Worm (Caenorhabditis elegans): ENCODE results near the gene T22G5.1.

T22G5.1 gene

DNA sequence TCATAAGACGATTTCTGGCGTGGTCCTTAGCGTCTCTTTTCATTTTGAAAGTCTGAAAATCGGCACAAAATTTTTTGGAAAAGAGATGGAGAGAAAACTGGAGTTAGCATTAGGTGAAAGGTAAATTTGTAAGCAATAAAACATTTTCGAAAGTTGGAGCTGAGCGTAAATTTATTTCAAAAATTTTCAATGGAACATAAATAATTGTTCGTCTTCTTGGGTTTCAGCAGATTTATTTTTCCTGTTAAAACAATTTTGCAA lies 32.2 kb downstream of the T22G5.1 start, which contains the start of gene C06B3.6:
TSS of gene C06B3.6 (minus strand) at position 52 of the 261 bp plus-strand sequence.
- TF ChIP-seq ceh-88 (GFP tag; IDR thresholded peaks at IDR 0.05) (peak; percentile 1; the same call in 1 of the 2 replicates), Y116A8C.19 (tag; optimal IDR thresholded peaks at IDR 0.05; ENCODE audit: borderline replicate concordance) (no peak)

DNA sequence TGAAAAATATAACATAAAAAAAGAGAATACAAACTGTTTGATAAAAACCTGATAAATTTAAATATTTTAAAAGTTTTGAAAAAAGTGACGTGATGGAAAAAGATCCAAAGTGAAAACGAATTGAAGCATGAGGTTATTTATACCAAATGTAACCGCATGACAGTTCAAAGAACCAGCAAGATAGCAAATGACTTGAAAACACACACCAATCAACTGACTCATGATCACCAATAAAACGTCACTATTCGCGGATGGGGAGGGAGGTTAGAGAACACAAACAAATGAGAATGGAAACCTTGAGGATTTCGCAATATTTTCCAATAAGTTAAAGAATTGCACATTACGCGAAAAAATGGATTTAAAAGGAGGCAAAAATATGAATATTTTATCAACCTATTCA lies 32.8 kb downstream of the T22G5.1 start, which contains the start of gene C06B3.7:
TSS of gene C06B3.7 (plus strand) at position 287 of the 400 bp plus-strand sequence.
- TF ChIP-seq elt-3 (tag; optimal IDR thresholded peaks at IDR 0.05) = peak in 4 of 6 experiments; percentile 16 to 97 (median 50)
- TF ChIP-seq tlp-1 (tag; optimal IDR thresholded peaks at IDR 0.05) = no peak
- TF ChIP-seq fos-1 (tag; optimal IDR thresholded peaks at IDR 0.05) = peak; percentile 62
- no peak for TF ChIP-seq unc-62 (GFP tag; optimal IDR thresholded peaks at IDR 0.05)
- peak; percentile 64 for TF ChIP-seq mef-2 (tag; optimal IDR thresholded peaks at IDR 0.05)
- TF ChIP-seq Y116A8C.19 (tag; optimal IDR thresholded peaks at IDR 0.05; ENCODE audit: borderline replicate concordance) = no peak
- peak; percentile 100 for TF ChIP-seq vab-15 (tag; optimal IDR thresholded peaks at IDR 0.05)
- peak in 1 of 2 experiments; percentile 94 for TF ChIP-seq mdl-1 (tag; optimal IDR thresholded peaks at IDR 0.05)
- TF ChIP-seq lin-13 (GFP tag; optimal IDR thresholded peaks at IDR 0.05) = peak; percentile 78
- peak; percentile 26 for TF ChIP-seq ceh-90 (tag; optimal IDR thresholded peaks at IDR 0.05)
- TF ChIP-seq xbp-1 (tag; optimal IDR thresholded peaks at IDR 0.05) = peak; percentile 89
- TF ChIP-seq pqm-1 (tag; optimal IDR thresholded peaks at IDR 0.05) = peak; percentile 46
- TF ChIP-seq ceh-88 (GFP tag; IDR thresholded peaks at IDR 0.05) = peak; percentile 33; the same call in 1 of the 2 replicates
- TF ChIP-seq C16A3.4 (tag; optimal IDR thresholded peaks at IDR 0.05) = peak; percentile 90
- TF ChIP-seq unc-130 (tag; optimal IDR thresholded peaks at IDR 0.05) = peak; percentile 96
- peak; percentile 88 for TF ChIP-seq mep-1 (tag; optimal IDR thresholded peaks at IDR 0.05)
- peak; percentile 55 for TF ChIP-seq C04F5.9 (tag; optimal IDR thresholded peaks at IDR 0.05)
- TF ChIP-seq grh-1 (GFP tag; IDR thresholded peaks at IDR 0.05) = no peak
- peak; percentile 44 for TF ChIP-seq snpc-4 (tag; optimal IDR thresholded peaks at IDR 0.05)
- peak; percentile 55 for TF ChIP-seq nhr-11 (tag; optimal IDR thresholded peaks at IDR 0.05)
- TF ChIP-seq ceh-63 (GFP tag; optimal IDR thresholded peaks at IDR 0.05) = no peak
- peak; percentile 84 for TF ChIP-seq skn-1 (tag; optimal IDR thresholded peaks at IDR 0.05)
- TF ChIP-seq nhr-19 (GFP tag; conservative IDR thresholded peaks at IDR 0.05) = peak; percentile 96
- TF ChIP-seq pax-3 (tag; optimal IDR thresholded peaks at IDR 0.05) = peak; percentile 82
- no peak for TF ChIP-seq unc-98 (GFP tag; IDR thresholded peaks at IDR 0.05)
- TF ChIP-seq rnt-1 (tag; optimal IDR thresholded peaks at IDR 0.05) = peak; percentile 85
- TF ChIP-seq nhr-90 (tag; optimal IDR thresholded peaks at IDR 0.05; ENCODE audit: poor library complexity) = peak; percentile 83
- TF ChIP-seq tbx-2 (tag; optimal IDR thresholded peaks at IDR 0.05) = peak; percentile 75
- peak; percentile 97 for TF ChIP-seq nhr-85 (tag)
- TF ChIP-seq ztf-11 (tag; optimal IDR thresholded peaks at IDR 0.05) = no peak
- peak; percentile 10 for TF ChIP-seq aha-1 (tag; optimal IDR thresholded peaks at IDR 0.05)
- peak; percentile 73 for TF ChIP-seq jun-1 (tag; optimal IDR thresholded peaks at IDR 0.05)
- peak; percentile 64 to 90 for TF ChIP-seq lin-35 (GFP tag; optimal IDR thresholded peaks at IDR 0.05)
- peak; percentile 89 for TF ChIP-seq blmp-1 (tag; optimal IDR thresholded peaks at IDR 0.05)
- TF ChIP-seq nhr-71 (tag; optimal IDR thresholded peaks at IDR 0.05) = peak; percentile 97
- no peak for TF ChIP-seq ces-1 (GFP tag; optimal IDR thresholded peaks at IDR 0.05)
- no peak for TF ChIP-seq mab-9 (GFP tag; IDR thresholded peaks at IDR 0.05)
- TF ChIP-seq nhr-237 (tag; optimal IDR thresholded peaks at IDR 0.05) = peak; percentile 53
- TF ChIP-seq ceh-82 (tag; optimal IDR thresholded peaks at IDR 0.05) = peak in 2 of 3 experiments; percentile 40 to 52
- TF ChIP-seq elt-2 (tag; optimal IDR thresholded peaks at IDR 0.05) = peak; percentile 85
- peak; percentile 74 to 85 for TF ChIP-seq lsy-2 (tag; optimal IDR thresholded peaks at IDR 0.05)
- peak; percentile 81 for TF ChIP-seq ztf-4 (tag; optimal IDR thresholded peaks at IDR 0.05)
- TF ChIP-seq lin-14 (GFP tag; optimal IDR thresholded peaks at IDR 0.05) = peak; percentile 95
- peak; percentile 59 for TF ChIP-seq lir-3 (tag; optimal IDR thresholded peaks at IDR 0.05; ENCODE audit: poor library complexity)
- TF ChIP-seq lin-39 (tag; optimal IDR thresholded peaks at IDR 0.05) = peak; percentile 34
- TF ChIP-seq efl-1 (optimal IDR thresholded peaks at IDR 0.05) = peak; percentile 36 to 54
- TF ChIP-seq efl-1 (GFP tag; optimal IDR thresholded peaks at IDR 0.05 in 1 of 2) = peak; percentile 26 to 87
- no peak for TF ChIP-seq efl-3 (GFP tag; optimal IDR thresholded peaks at IDR 0.05)
- peak; percentile 61 for TF ChIP-seq sox-4 (tag; optimal IDR thresholded peaks at IDR 0.05)
- TF ChIP-seq nhr-47 (tag; optimal IDR thresholded peaks at IDR 0.05) = peak; percentile 83
- peak; percentile 90 for TF ChIP-seq fkh-8 (tag; optimal IDR thresholded peaks at IDR 0.05)

All from whole organism, L1 larva.